Worm (Caenorhabditis elegans) whole organism, L1 larva: Measurements from ENCODE around the gene disl-2.
A peak's percentile ranks its signal among the peaks of the same experiment; 100 is the strongest.

Experiments
- C04F5.9 ChIP-seq: sonication (generic microtip); optimal IDR thresholded peaks from 2 replicates; lab custom pipeline; 2016; ENCODE audit warnings: missing genetic modification characterization, missing compliant biosample characterization
- C16A3.4 ChIP-seq: fragments of 150-350 bp; optimal IDR thresholded peaks from 2 replicates; lab custom pipeline; 2014; ENCODE audit warnings: missing biosample characterization, missing genetic modification characterization
- Y116A8C.19 ChIP-seq: sonication (generic microtip); optimal IDR thresholded peaks from 2 replicates; lab custom pipeline; 2016; ENCODE audit warnings: missing compliant biosample characterization, missing genetic modification characterization, borderline replicate concordance
- aha-1 ChIP-seq: fragments of 150-350 bp; optimal IDR thresholded peaks from 2 replicates; lab custom pipeline; 2014; ENCODE audit warnings: missing biosample characterization, missing genetic modification characterization
- alr-1 ChIP-seq: fragments of 200-800 bp; sonication (Bioruptor generic); optimal IDR thresholded peaks from 2 replicates; lab custom pipeline; 2018; ENCODE audit warnings: borderline replicate concordance, mild to moderate bottlenecking, missing genetic modification characterization, missing compliant biosample characterization
- aly-2 ChIP-seq: fragments of 150-350 bp; optimal IDR thresholded peaks from 2 replicates; lab custom pipeline; 2014; ENCODE audit warnings: missing biosample characterization, missing genetic modification characterization
- ama-1 ChIP-seq: fragments of 150-350 bp; optimal IDR thresholded peaks from 2 replicates; lab custom pipeline; 2014
- blmp-1 ChIP-seq: fragments of 150-350 bp; optimal IDR thresholded peaks from 2 replicates; lab custom pipeline; 2014; ENCODE audit warnings: missing biosample characterization, missing genetic modification characterization
- ceh-63 ChIP-seq: fragments of 200-800 bp; sonication (Bioruptor generic); optimal IDR thresholded peaks from 2 replicates; lab custom pipeline; 2018; ENCODE audit warnings: mild to moderate bottlenecking, missing genetic modification characterization, missing compliant biosample characterization
- ceh-8 ChIP-seq: fragments of 200-800 bp; sonication (Bioruptor generic); optimal IDR thresholded peaks from 2 replicates; lab custom pipeline; 2018; ENCODE audit warnings: mild to moderate bottlenecking, missing genetic modification characterization, moderate library complexity, missing compliant biosample characterization
- ceh-82 ChIP-seq, 3 experiments: fragments of 150-350 bp in 1 of 3; sonication (generic microtip) in 2 of 3; optimal IDR thresholded peaks; 2 replicates each; lab custom pipeline; 2014 to 2017; ENCODE audit warnings: missing biosample characterization in 3 of 3, missing genetic modification characterization in 3 of 3
- ceh-90 ChIP-seq: sonication (generic microtip); optimal IDR thresholded peaks from 2 replicates; lab custom pipeline; 2016; ENCODE audit warnings: missing genetic modification characterization, missing compliant biosample characterization
- ces-1 ChIP-seq: fragments of 150-350 bp; optimal IDR thresholded peaks from 2 replicates; lab custom pipeline; 2014; ENCODE audit warnings: missing biosample characterization, missing genetic modification reagents, missing genetic modification characterization
- dpl-1 ChIP-seq, 3 experiments: fragments of 150-350 bp in 2 of 3; sonication (generic microtip) in 1 of 3; optimal IDR thresholded peaks; 2 replicates each; lab custom pipeline; 2014 to 2017; ENCODE audit warnings: missing biosample characterization in 3 of 3, missing genetic modification characterization in 3 of 3, missing genetic modification reagents in 3 of 3
- dsc-1 ChIP-seq: sonication (generic microtip); optimal IDR thresholded peaks from 2 replicates; lab custom pipeline; 2016; ENCODE audit warnings: mild to moderate bottlenecking, missing genetic modification characterization, missing compliant biosample characterization
- egl-13 ChIP-seq: sonication (generic microtip); optimal IDR thresholded peaks from 2 replicates; lab custom pipeline; 2016; ENCODE audit warnings: missing genotype, missing genetic modification reagents, missing genetic modification characterization, missing compliant biosample characterization
- egl-27 ChIP-seq, 2 experiments: fragments of 150-350 bp in 1 of 2; sonication (generic microtip); optimal IDR thresholded peaks; 3 replicates each; lab custom pipeline; 2017 to 2018; ENCODE audit warnings: missing biosample characterization in 2 of 2, missing genetic modification characterization in 2 of 2, missing genetic modification reagents in 2 of 2
- elt-3 ChIP-seq, 6 experiments: fragments of 150-350 bp in 1 of 6; sonication (generic microtip); optimal IDR thresholded peaks; 2 replicates each; lab custom pipeline; 2017 to 2018; ENCODE audit warnings: missing biosample characterization in 6 of 6, missing genetic modification characterization in 6 of 6, inconsistent platforms in 1 of 6
- fkh-10 ChIP-seq: sonication (generic microtip); optimal IDR thresholded peaks from 2 replicates; lab custom pipeline; 2017; ENCODE audit warnings: missing biosample characterization, missing genetic modification reagents, missing genetic modification characterization
- fkh-4 ChIP-seq: sonication (generic microtip); optimal IDR thresholded peaks from 2 replicates; lab custom pipeline; 2016; ENCODE audit warnings: missing compliant biosample characterization, missing genetic modification characterization, borderline replicate concordance
- fkh-8 ChIP-seq: sonication (generic microtip); optimal IDR thresholded peaks from 2 replicates; lab custom pipeline; 2016; ENCODE audit warnings: mild to moderate bottlenecking, missing genetic modification characterization, missing compliant biosample characterization
- grh-1 ChIP-seq: fragments of 200-800 bp; sonication (Bioruptor generic); IDR thresholded peaks from 2 replicates; pipeline ENCODE4 v1.3.6; 2022; ENCODE audit warnings: missing genetic modification reagents, missing genetic modification characterization, missing compliant biosample characterization
- hlh-17 ChIP-seq: fragments of 200-800 bp; sonication (Bioruptor generic); optimal IDR thresholded peaks from 2 replicates; lab custom pipeline; 2018; ENCODE audit warnings: missing genetic modification characterization, mild to moderate bottlenecking, missing compliant biosample characterization, moderate library complexity, borderline replicate concordance
- irx-1 ChIP-seq: sonication (generic microtip); optimal IDR thresholded peaks from 2 replicates; lab custom pipeline; 2016; ENCODE audit warnings: missing genetic modification characterization, missing compliant biosample characterization
- isw-1 ChIP-seq: fragments of 200-800 bp; sonication (Bioruptor generic); IDR thresholded peaks from 2 replicates; pipeline ENCODE4 v1.3.6; 2022; ENCODE audit warnings: missing genetic modification characterization, missing compliant biosample characterization
- lin-13 ChIP-seq: fragments of 150-350 bp; optimal IDR thresholded peaks from 2 replicates; lab custom pipeline; 2014; ENCODE audit warnings: missing biosample characterization, missing genetic modification reagents, missing genetic modification characterization
- lin-15B ChIP-seq: fragments of 150-350 bp; sonication (generic microtip); optimal IDR thresholded peaks from 3 replicates; lab custom pipeline; 2014; ENCODE audit warnings: missing biosample characterization, missing genetic modification characterization
- lin-35 ChIP-seq, 2 experiments: fragments of 150-350 bp; optimal IDR thresholded peaks; 2 replicates each; lab custom pipeline; 2014; ENCODE audit warnings: missing biosample characterization in 2 of 2, missing genetic modification characterization in 2 of 2, missing genetic modification reagents in 2 of 2
- lin-39 ChIP-seq: fragments of 150-350 bp; optimal IDR thresholded peaks from 2 replicates; lab custom pipeline; 2014; ENCODE audit warnings: missing biosample characterization, missing genetic modification reagents, missing genetic modification characterization
- lir-3 ChIP-seq: sonication (generic microtip); optimal IDR thresholded peaks from 2 replicates; lab custom pipeline; 2016; ENCODE audit warnings: mild to moderate bottlenecking, missing genetic modification characterization, moderate library complexity, missing compliant biosample characterization; ENCODE audit not compliant: poor library complexity
- lsy-2 ChIP-seq, 2 experiments: fragments of 150-350 bp; optimal IDR thresholded peaks; 2 replicates each; lab custom pipeline; 2014; ENCODE audit warnings: missing biosample characterization in 2 of 2, missing genetic modification characterization in 2 of 2
- mef-2 ChIP-seq: fragments of 150-350 bp; optimal IDR thresholded peaks from 2 replicates; lab custom pipeline; 2014; ENCODE audit warnings: missing biosample characterization, missing genetic modification characterization
- nhr-11 ChIP-seq: fragments of 150-350 bp; optimal IDR thresholded peaks from 2 replicates; lab custom pipeline; 2014; ENCODE audit warnings: missing biosample characterization, missing genetic modification characterization
- nhr-19 ChIP-seq: fragments of 200-800 bp; sonication (Bioruptor generic); conservative IDR thresholded peaks from 2 replicates; pipeline ENCODE4 v1.3.6; 2022; ENCODE audit warnings: missing genetic modification characterization, missing compliant biosample characterization
- nhr-237 ChIP-seq: fragments of 150-350 bp; optimal IDR thresholded peaks from 2 replicates; lab custom pipeline; 2014; ENCODE audit warnings: missing biosample characterization, missing genetic modification characterization
- nhr-28 ChIP-seq: fragments of 150-350 bp; optimal IDR thresholded peaks from 2 replicates; lab custom pipeline; 2014; ENCODE audit warnings: missing biosample characterization, missing genetic modification characterization
- nhr-47 ChIP-seq: sonication (generic microtip); optimal IDR thresholded peaks from 2 replicates; lab custom pipeline; 2016; ENCODE audit warnings: mild to moderate bottlenecking, missing genetic modification characterization, moderate library complexity, missing compliant biosample characterization
- nhr-71 ChIP-seq: sonication (generic microtip); optimal IDR thresholded peaks from 2 replicates; lab custom pipeline; 2016; ENCODE audit warnings: mild to moderate bottlenecking, missing genetic modification characterization, moderate library complexity, missing compliant biosample characterization
- nhr-77 ChIP-seq: fragments of 150-350 bp; optimal IDR thresholded peaks from 2 replicates; lab custom pipeline; 2014; ENCODE audit warnings: missing biosample characterization, missing genetic modification characterization
- nhr-90 ChIP-seq: sonication (generic microtip); optimal IDR thresholded peaks from 2 replicates; lab custom pipeline; 2016; ENCODE audit warnings: mild to moderate bottlenecking, missing genetic modification characterization, missing compliant biosample characterization; ENCODE audit not compliant: poor library complexity
- pag-3 ChIP-seq: sonication (generic microtip); optimal IDR thresholded peaks from 2 replicates; lab custom pipeline; 2017; ENCODE audit warnings: missing genetic modification characterization, mild to moderate bottlenecking, missing compliant biosample characterization, antibody characterized with exemption, borderline replicate concordance; ENCODE audit not compliant: insufficient read depth
- pqm-1 ChIP-seq: sonication (generic microtip); optimal IDR thresholded peaks from 3 replicates; lab custom pipeline; 2017; ENCODE audit warnings: missing biosample characterization, missing genetic modification characterization
- rnt-1 ChIP-seq: sonication (generic microtip); optimal IDR thresholded peaks from 2 replicates; lab custom pipeline; 2016; ENCODE audit warnings: mild to moderate bottlenecking, missing genetic modification characterization, moderate library complexity, missing compliant biosample characterization
- skn-1 ChIP-seq: fragments of 150-350 bp; optimal IDR thresholded peaks from 2 replicates; lab custom pipeline; 2014; ENCODE audit warnings: missing biosample characterization, missing genetic modification characterization
- sptf-1 ChIP-seq: fragments of 150-350 bp; optimal IDR thresholded peaks from 2 replicates; lab custom pipeline; 2014; ENCODE audit warnings: missing biosample characterization, missing genetic modification characterization
- tbx-2 ChIP-seq: sonication (generic microtip); optimal IDR thresholded peaks from 2 replicates; lab custom pipeline; 2016; ENCODE audit warnings: missing genetic modification characterization, missing compliant biosample characterization
- unc-130 ChIP-seq: fragments of 150-350 bp; optimal IDR thresholded peaks from 2 replicates; lab custom pipeline; 2017; ENCODE audit warnings: missing biosample characterization, missing genetic modification characterization, inconsistent platforms
- unc-30 ChIP-seq: sonication (generic microtip); optimal IDR thresholded peaks from 2 replicates; lab custom pipeline; 2017; ENCODE audit warnings: missing biosample characterization, missing genetic modification characterization
- unc-86 ChIP-seq: sonication (generic microtip); optimal IDR thresholded peaks from 2 replicates; lab custom pipeline; 2016; ENCODE audit warnings: missing genetic modification characterization, missing compliant biosample characterization
- unc-98 ChIP-seq: fragments of 200-800 bp; sonication (Bioruptor generic); IDR thresholded peaks from 2 replicates; pipeline ENCODE4 v1.3.6; 2022; ENCODE audit warnings: missing genetic modification characterization, missing compliant biosample characterization
- zag-1 ChIP-seq: fragments of 150-350 bp; optimal IDR thresholded peaks from 2 replicates; lab custom pipeline; 2014; ENCODE audit warnings: missing biosample characterization, missing genetic modification characterization
- zip-4 ChIP-seq: fragments of 200-800 bp; sonication (Bioruptor generic); optimal IDR thresholded peaks from 2 replicates; lab custom pipeline; 2018; ENCODE audit warnings: mild to moderate bottlenecking, missing genetic modification characterization, moderate library complexity, missing compliant biosample characterization
- ztf-4 ChIP-seq: fragments of 150-350 bp; optimal IDR thresholded peaks from 2 replicates; lab custom pipeline; 2014; ENCODE audit warnings: missing biosample characterization, missing genetic modification characterization

The disl-2 gene

DNA sequence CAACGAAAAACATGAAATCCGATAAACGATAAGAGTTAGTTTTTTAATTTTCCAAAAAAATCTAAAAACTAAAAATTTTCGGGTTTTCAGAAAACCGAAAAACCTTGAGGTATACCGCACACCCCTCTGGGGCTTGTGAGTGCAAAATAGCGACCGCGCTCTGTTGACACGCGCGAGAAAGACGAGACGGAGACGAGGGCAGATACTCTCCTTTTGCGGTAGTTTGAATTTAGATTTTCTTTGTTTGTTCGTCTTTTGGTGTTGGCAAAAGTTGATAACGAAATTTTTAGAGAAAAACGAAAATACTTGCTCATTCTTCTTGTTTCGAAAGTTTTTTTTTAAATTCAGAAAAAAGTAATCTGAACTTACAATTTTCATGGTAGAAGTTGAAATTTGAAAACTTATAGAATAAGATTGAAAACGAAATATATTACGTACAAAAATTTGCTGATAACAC lies 37.3 kb upstream of the disl-2 start, which contains the start of the genes W03A5.2 and Y32H12A.8:
TSS of gene W03A5.2 (plus strand) at position 407 of the 457 bp plus-strand sequence.
TSS of gene Y32H12A.8 (minus strand) at position 410 of the 457 bp plus-strand sequence.
- TF ChIP-seq ces-1 (GFP tag; lab: Kevin White, UChicago) = no peak
- TF ChIP-seq lin-39 (tag; lab: Kevin White, UChicago) = no peak
- TF ChIP-seq egl-13 (tag; lab: Kevin White, UChicago) = no peak
- TF ChIP-seq nhr-237 (tag; lab: Kevin White, UChicago) = no peak
- no peak for TF ChIP-seq fkh-10
- TF ChIP-seq rnt-1 (tag; lab: Kevin White, UChicago) = peak; percentile 28
- no peak for TF ChIP-seq lir-3
- TF ChIP-seq nhr-47 (tag; lab: Kevin White, UChicago) = no peak
- no peak for TF ChIP-seq ceh-82 (tag; optimal IDR thresholded peaks at IDR 0.05; lab: Kevin White, UChicago)
- no peak for TF ChIP-seq aha-1 (tag; lab: Kevin White, UChicago)
- TF ChIP-seq nhr-77 (tag; lab: Kevin White, UChicago) = no peak
- TF ChIP-seq dsc-1 = no peak
- no peak for TF ChIP-seq unc-30 (tag; lab: Kevin White, UChicago)
- TF ChIP-seq pqm-1 = no peak
- TF ChIP-seq C16A3.4 = peak; percentile 31
- TF ChIP-seq unc-86 (tag; lab: Kevin White, UChicago) = no peak
- TF ChIP-seq zip-4 = no peak
- TF ChIP-seq ceh-90 (tag; lab: Kevin White, UChicago) = no peak
- TF ChIP-seq C04F5.9 = no peak
- TF ChIP-seq fkh-4 (tag; lab: Kevin White, UChicago) = no peak
- TF ChIP-seq grh-1 (GFP tag; lab: Robert Waterston, UW) = no peak
- no peak for TF ChIP-seq ceh-8
- peak in 1 of 6 experiments; percentile 15 for TF ChIP-seq elt-3 (tag; optimal IDR thresholded peaks at IDR 0.05; lab: Kevin White, UChicago)
- no peak for TF ChIP-seq pag-3 (tag; lab: Kevin White, UChicago)
- no peak for TF ChIP-seq hlh-17 (GFP tag; lab: Kevin White, UChicago)
- no peak for TF ChIP-seq lin-13 (GFP tag; lab: Kevin White, UChicago)
- no peak for TF ChIP-seq irx-1
- no peak for TF ChIP-seq unc-130 (tag; lab: Kevin White, UChicago)
- no peak for TF ChIP-seq nhr-28 (tag; lab: Kevin White, UChicago)
- TF ChIP-seq lin-15B = peak; percentile 55
- TF ChIP-seq lsy-2 (tag; optimal IDR thresholded peaks at IDR 0.05; lab: Kevin White, UChicago) = peak; percentile 9 to 79
- TF ChIP-seq nhr-71 (tag; lab: Kevin White, UChicago) = no peak
- peak; percentile 34 for TF ChIP-seq blmp-1
- no peak for TF ChIP-seq aly-2 (tag; lab: Kevin White, UChicago)
- no peak for TF ChIP-seq nhr-19
- TF ChIP-seq alr-1 (tag; lab: Kevin White, UChicago) = no peak
- TF ChIP-seq nhr-90 (tag; lab: Kevin White, UChicago) = no peak
- TF ChIP-seq isw-1 (GFP tag; lab: Robert Waterston, UW) = peak; percentile 6; the same call in 1 of the 2 replicates
- no peak for TF ChIP-seq unc-98 (GFP tag; lab: Robert Waterston, UW)
- TF ChIP-seq zag-1 = no peak
- TF ChIP-seq Y116A8C.19 (tag; lab: Kevin White, UChicago) = no peak
- no peak for TF ChIP-seq tbx-2 (tag; lab: Kevin White, UChicago)
- TF ChIP-seq nhr-11 (tag; lab: Kevin White, UChicago) = no peak
- no peak for TF ChIP-seq egl-27 (tag; optimal IDR thresholded peaks at IDR 0.05; lab: Kevin White, UChicago)
- TF ChIP-seq sptf-1 (tag; lab: Kevin White, UChicago) = no peak
- TF ChIP-seq ceh-63 (GFP tag; lab: Kevin White, UChicago) = no peak
- TF ChIP-seq ztf-4 (tag; lab: Kevin White, UChicago) = no peak
- no peak for TF ChIP-seq fkh-8
- TF ChIP-seq ama-1 = no peak
- TF ChIP-seq skn-1 (tag; lab: Kevin White, UChicago) = peak; percentile 28
- no peak for TF ChIP-seq mef-2 (tag; lab: Kevin White, UChicago)
- peak; percentile 72 to 95 for TF ChIP-seq lin-35 (GFP tag; optimal IDR thresholded peaks at IDR 0.05; lab: Kevin White, UChicago)
- peak; percentile 76 to 88 (median 82) for TF ChIP-seq dpl-1 (GFP tag; optimal IDR thresholded peaks at IDR 0.05; lab: Kevin White, UChicago)
